Worm (Caenorhabditis elegans) whole organism, young adult: ENCODE measurements around the gene Y47D7A.19.

ENCODE experiments used
- B0019.2 ChIP-seq: fragments of 200-800 bp; sonication (Bioruptor generic); conservative IDR thresholded peaks from 2 replicates; pipeline ENCODE4 v1.3.6; 2022; ENCODE audit warnings: missing genetic modification reagents, missing genetic modification characterization, missing compliant biosample characterization
- C17E4.6 ChIP-seq: fragments of 200-800 bp; sonication (Bioruptor generic); IDR thresholded peaks from 2 replicates; pipeline ENCODE4 v1.3.6; 2022; ENCODE audit warnings: missing genetic modification reagents, missing genetic modification characterization, missing compliant biosample characterization
- Y56A3A.18 ChIP-seq: fragments of 200-800 bp; sonication (Bioruptor generic); IDR thresholded peaks from 2 replicates; pipeline ENCODE4 v1.3.6; 2022; ENCODE audit warnings: missing genetic modification reagents, missing genetic modification characterization, missing compliant biosample characterization
- Y67H2A.10 ChIP-seq: fragments of 200-800 bp; sonication (Bioruptor generic); conservative IDR thresholded peaks from 2 replicates; pipeline ENCODE4 v1.3.6; 2022; ENCODE audit warnings: missing genetic modification reagents, missing genetic modification characterization, missing compliant biosample characterization
- Y79H2A.3 ChIP-seq: fragments of 200-800 bp; sonication (Bioruptor generic); conservative IDR thresholded peaks from 2 replicates; pipeline ENCODE4 v1.3.6; 2022; ENCODE audit warnings: missing genetic modification reagents, missing genetic modification characterization, missing compliant biosample characterization
- cebp-1 ChIP-seq, 2 experiments: fragments of 200-800 bp in 1 of 2; sonication (Bioruptor generic) in 1 of 2; sonication (generic microtip) in 1 of 2; IDR thresholded peaks in 1 of 2; optimal IDR thresholded peaks in 1 of 2; 2 replicates each; pipeline versions ENCODE4 v1.3.6 to Lab custom; 2017 to 2022; ENCODE audit warnings: missing compliant biosample characterization in 2 of 2, missing genetic modification characterization in 2 of 2, mild to moderate bottlenecking in 1 of 2, missing genetic modification reagents in 1 of 2, moderate library complexity in 1 of 2
- dox-1 ChIP-seq: fragments of 200-800 bp; sonication (Bioruptor generic); IDR thresholded peaks from 2 replicates; pipeline ENCODE4 v1.3.6; 2022; ENCODE audit warnings: missing genetic modification reagents, missing genetic modification characterization, missing compliant biosample characterization
- ekl-4 ChIP-seq: fragments of 200-800 bp; sonication (Bioruptor generic); IDR thresholded peaks from 2 replicates; pipeline ENCODE4 v1.3.6; 2022; ENCODE audit warnings: missing genetic modification reagents, missing genetic modification characterization, missing compliant biosample characterization
- gei-17 ChIP-seq: fragments of 200-800 bp; sonication (Bioruptor generic); optimal IDR thresholded peaks from 2 replicates; lab custom pipeline; 2018; ENCODE audit warnings: mild to moderate bottlenecking, missing genetic modification characterization, missing compliant biosample characterization
- hmg-1.2 ChIP-seq: fragments of 200-800 bp; sonication (Bioruptor generic); IDR thresholded peaks from 2 replicates; pipeline ENCODE4 v1.3.6; 2022; ENCODE audit warnings: missing genetic modification reagents, missing genetic modification characterization, missing compliant biosample characterization
- lin-54 ChIP-seq: fragments of 200-800 bp; sonication (Bioruptor generic); optimal IDR thresholded peaks from 2 replicates; lab custom pipeline; 2018; ENCODE audit warnings: mild to moderate bottlenecking, missing genetic modification characterization, missing compliant biosample characterization
- madf-6 ChIP-seq: fragments of 200-800 bp; sonication (Bioruptor generic); IDR thresholded peaks from 2 replicates; pipeline ENCODE4 v1.3.6; 2022; ENCODE audit warnings: missing genetic modification reagents, missing genetic modification characterization, missing compliant biosample characterization
- pbrm-1 ChIP-seq: fragments of 200-800 bp; sonication (Bioruptor generic); IDR thresholded peaks from 2 replicates; pipeline ENCODE4 v1.3.6; 2022; ENCODE audit warnings: missing genetic modification reagents, missing genetic modification characterization, missing compliant biosample characterization
- tbp1 ChIP-seq: fragments of 200-800 bp; sonication (Bioruptor generic); optimal IDR thresholded peaks from 2 replicates; lab custom pipeline; 2018; ENCODE audit warnings: mild to moderate bottlenecking, missing genetic modification characterization, missing compliant biosample characterization

ce11 chrV:4421475-4421874, 2.7 kb upstream of the Y47D7A.19 start, which contains the start of gene skr-14:
- TF ChIP-seq Y56A3A.18 (no peak), B0019.2 (GFP tag; lab: Robert Waterston, UW) (no peak), pbrm-1 (GFP tag; lab: Robert Waterston, UW) (no peak), hmg-1.2 (GFP tag; lab: Robert Waterston, UW) (no peak), Y67H2A.10 (GFP tag; lab: Robert Waterston, UW) (no peak), gei-17 (GFP tag; lab: Kevin White, UChicago) (no peak), cebp-1 (GFP tag; IDR thresholded peaks at IDR 0.05; lab: Robert Waterston, UW) (no peak), cebp-1 (tag; optimal IDR thresholded peaks at IDR 0.05; lab: Kevin White, UChicago) (no peak), lin-54 (GFP tag; lab: Kevin White, UChicago) (no peak), madf-6 (GFP tag; lab: Robert Waterston, UW) (no peak), tbp1 (GFP tag; lab: Kevin White, UChicago) (no peak), dox-1 (GFP tag; lab: Robert Waterston, UW) (no peak), Y79H2A.3 (GFP tag; lab: Robert Waterston, UW) (no peak), ekl-4 (no peak), C17E4.6 (GFP tag; lab: Robert Waterston, UW) (no peak)
